Fruit fly (Drosophila melanogaster): ENCODE results near the gene Atet.
A peak's percentile ranks its signal among the peaks of the same experiment; 100 is the strongest.

Atet gene

dm6 chr2L:4332962-4333757 lies 553 bp upstream of the Atet start (continued):
- TF ChIP-seq Hsf (GFP tag; optimal IDR thresholded peaks at IDR 0.05) (peak; percentile 89), Gsc (GFP tag; IDR thresholded peaks at IDR 0.05) (peak; percentile 59; the same call in 1 of the 2 replicates), ERR (GFP tag; optimal IDR thresholded peaks at IDR 0.05) (peak; percentile 79), H15 (GFP tag; IDR thresholded peaks at IDR 0.05) (peak; percentile 79), pros (GFP tag; optimal IDR thresholded peaks at IDR 0.05) (peak; percentile 68), sima (GFP tag; optimal IDR thresholded peaks at IDR 0.05) (peak; percentile 9), mam (GFP tag; optimal IDR thresholded peaks at IDR 0.05) (peak; percentile 69), CG6854 (GFP tag; optimal IDR thresholded peaks at IDR 0.05) (peak; percentile 40), CG10267 (tag; optimal IDR thresholded peaks at IDR 0.05) (peak; percentile 60), slou (GFP tag; optimal IDR thresholded peaks at IDR 0.05) (peak; percentile 64), en (GFP tag; optimal IDR thresholded peaks at IDR 0.05) (peak; percentile 71), ssp (GFP tag; IDR thresholded peaks at IDR 0.05) (peak; percentile 53), gcm2 (GFP tag; optimal IDR thresholded peaks at IDR 0.05) (peak; percentile 32), Hmr (GFP tag; optimal IDR thresholded peaks at IDR 0.05) (peak; percentile 75), Chrac-16 (GFP tag; optimal IDR thresholded peaks at IDR 0.05) (peak; percentile 62), Dek (tag; optimal IDR thresholded peaks at IDR 0.05) (peak; percentile 75), Bgb (GFP tag; IDR thresholded peaks at IDR 0.05; ENCODE audit: partially characterized antibody) (peak; percentile 50; the same call in 1 of the 2 replicates), D19B (GFP tag; optimal IDR thresholded peaks at IDR 0.05) (peak; percentile 99), tio (GFP tag; optimal IDR thresholded peaks at IDR 0.05) (peak; percentile 48), run (tag; optimal IDR thresholded peaks at IDR 0.05) (peak; percentile 54), peb (GFP tag; IDR thresholded peaks at IDR 0.05) (no peak), CG16779 (GFP tag; IDR thresholded peaks at IDR 0.05) (peak; percentile 76), cad (GFP tag; optimal IDR thresholded peaks at IDR 0.05) (no peak), crc (GFP tag; optimal IDR thresholded peaks at IDR 0.05) (peak; percentile 62), CG3847 (GFP tag; IDR thresholded peaks at IDR 0.05) (peak; percentile 68), az2 (GFP tag; optimal IDR thresholded peaks at IDR 0.05) (peak; percentile 69), ash1 (GFP tag; optimal IDR thresholded peaks at IDR 0.05) (no peak), Bteb2 (GFP tag; optimal IDR thresholded peaks at IDR 0.05) (peak; percentile 83), CG10366 (GFP tag; IDR thresholded peaks at IDR 0.05) (peak; percentile 89), CG15073 (GFP tag; optimal IDR thresholded peaks at IDR 0.05) (peak; percentile 8), CG4360 (GFP tag; IDR thresholded peaks at IDR 0.05) (peak; percentile 43), CG33557 (GFP tag; optimal IDR thresholded peaks at IDR 0.05) (peak; percentile 18), CG8944 (GFP tag; optimal IDR thresholded peaks at IDR 0.05) (peak; percentile 69), Scr (GFP tag; IDR thresholded peaks at IDR 0.05; ENCODE audit: partially characterized antibody) (no peak), MTF-1 (GFP tag; optimal IDR thresholded peaks at IDR 0.05; ENCODE audit: borderline replicate concordance) (peak; percentile 28), trh (GFP tag; optimal IDR thresholded peaks at IDR 0.05) (peak; percentile 26), crol (GFP tag; IDR thresholded peaks at IDR 0.05) (no peak), Nf-YB (GFP tag; optimal IDR thresholded peaks at IDR 0.05) (peak; percentile 58), CG11456 (GFP tag; IDR thresholded peaks at IDR 0.05) (peak; percentile 75), HLH54F (GFP tag; optimal IDR thresholded peaks at IDR 0.05) (peak; percentile 80), CG6272 (GFP tag; IDR thresholded peaks at IDR 0.05) (peak; percentile 73), nerfin-2 (GFP tag; IDR thresholded peaks at IDR 0.05; ENCODE audit: partially characterized antibody) (no peak), CG1647 (GFP tag; optimal IDR thresholded peaks at IDR 0.05) (peak; percentile 70), CG11085 (GFP tag; IDR thresholded peaks at IDR 0.05) (0 out of 2 replicates have a peak, but pooled peaks have one; percentile 37), CG11723 (GFP tag; optimal IDR thresholded peaks at IDR 0.05) (peak; percentile 72), dmrt11E (tag; optimal IDR thresholded peaks at IDR 0.05) (peak; percentile 68), CG10959 (GFP tag; IDR thresholded peaks at IDR 0.05) (peak; percentile 74), CkIIα-i1 (GFP tag; IDR thresholded peaks at IDR 0.05) (peak; percentile 60), Side (GFP tag; optimal IDR thresholded peaks at IDR 0.05) (peak; percentile 77), Bdp1 (GFP tag; optimal IDR thresholded peaks at IDR 0.05) (peak; percentile 62)

All from whole organism, embryonic.